Worm (Caenorhabditis elegans) whole organism, L3 larva: ENCODE measurements around the gene ptr-6.
A peak's percentile ranks its signal among the peaks of the same experiment; 100 is the strongest.

ENCODE experiments used
- R02D3.7 ChIP-seq: fragments of 150-350 bp; optimal IDR thresholded peaks from 2 replicates; lab custom pipeline; 2014; ENCODE audit warnings: missing biosample characterization, missing genetic modification characterization
- ama-1 ChIP-seq: fragments of 150-350 bp; optimal IDR thresholded peaks from 2 replicates; lab custom pipeline; 2018
- ceh-28 ChIP-seq: fragments of 150-350 bp; optimal IDR thresholded peaks from 2 replicates; lab custom pipeline; 2014; ENCODE audit warnings: missing biosample characterization, missing genetic modification reagents, missing genetic modification characterization
- ceh-9 ChIP-seq: sonication (generic microtip); optimal IDR thresholded peaks from 2 replicates; lab custom pipeline; 2018; ENCODE audit warnings: missing biosample characterization, missing genetic modification characterization
- egl-27 ChIP-seq: sonication (generic microtip); optimal IDR thresholded peaks from 4 replicates; lab custom pipeline; 2017; ENCODE audit warnings: missing biosample characterization, missing genetic modification reagents, missing genetic modification characterization
- jun-1 ChIP-seq: fragments of 150-350 bp; optimal IDR thresholded peaks from 2 replicates; lab custom pipeline; 2014; ENCODE audit warnings: missing biosample characterization, missing genetic modification reagents, missing genetic modification characterization
- nfya-1 ChIP-seq: sonication (generic microtip); optimal IDR thresholded peaks from 2 replicates; lab custom pipeline; 2017; ENCODE audit warnings: missing genetic modification characterization, mild to moderate bottlenecking, missing compliant biosample characterization, antibody characterized with exemption, moderate library complexity; ENCODE audit not compliant: insufficient read depth
- nhr-237 ChIP-seq: fragments of 150-350 bp; optimal IDR thresholded peaks from 2 replicates; lab custom pipeline; 2014; ENCODE audit warnings: missing biosample characterization, missing genetic modification characterization
- nhr-25 ChIP-seq: sonication (generic microtip); optimal IDR thresholded peaks from 2 replicates; lab custom pipeline; 2017; ENCODE audit warnings: missing biosample characterization, missing genetic modification characterization
- pha-4 ChIP-seq: fragments of 150-350 bp; optimal IDR thresholded peaks from 2 replicates; lab custom pipeline; 2014; ENCODE audit warnings: missing biosample characterization, missing genetic modification reagents, missing genetic modification characterization
- unc-39 ChIP-seq: sonication (generic microtip); optimal IDR thresholded peaks from 4 replicates; lab custom pipeline; 2017; ENCODE audit warnings: missing biosample characterization, missing genetic modification characterization
- unc-62 ChIP-seq: fragments of 150-350 bp; sonication (generic microtip); optimal IDR thresholded peaks from 4 replicates; lab custom pipeline; 2014; ENCODE audit warnings: missing biosample characterization, missing genetic modification reagents, missing genetic modification characterization

DNA sequence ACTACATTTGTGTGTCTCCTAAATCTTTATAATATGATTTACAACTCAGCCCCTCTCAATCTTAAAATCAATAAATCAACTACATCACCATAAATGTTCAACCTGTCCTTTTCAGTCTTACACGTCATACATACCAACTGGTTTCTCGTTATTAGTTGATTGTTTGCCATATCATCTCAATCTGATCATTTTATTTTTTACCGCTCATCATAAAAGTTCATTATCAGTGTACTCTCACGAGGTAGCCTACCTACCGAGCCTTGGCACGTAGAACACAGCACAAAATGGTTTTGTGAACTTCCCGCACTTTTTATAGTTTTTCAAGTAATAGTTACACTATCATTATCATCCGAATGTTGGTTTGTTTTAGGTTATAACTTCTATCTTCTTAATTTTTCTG lies 34.5 kb upstream of the ptr-6 start:
- TF ChIP-seq nfya-1 (tag; lab: Kevin White, UChicago) (no peak), R02D3.7 (tag; lab: Kevin White, UChicago) (no peak), egl-27 (no peak), ceh-9 (tag; lab: Kevin White, UChicago) (no peak), ceh-28 (tag; lab: Kevin White, UChicago) (peak; percentile 27), jun-1 (tag; lab: Kevin White, UChicago) (peak; percentile 62), nhr-25 (tag; lab: Kevin White, UChicago) (no peak), unc-39 (tag; lab: Kevin White, UChicago) (no peak), pha-4 (tag; lab: Kevin White, UChicago) (no peak), nhr-237 (tag; lab: Kevin White, UChicago) (no peak), unc-62 (GFP tag; lab: Kevin White, UChicago) (no peak), ama-1 (lab: Kevin White, UChicago) (no peak)
